Fruit fly (Drosophila melanogaster) whole organism, embryonic: Measurements from ENCODE around the gene tank.

Experiments
- Bgb ChIP-seq: fragments of 200-800 bp; sonication (Bioruptor generic); IDR thresholded peaks from 2 replicates; pipeline ENCODE4 v1.3.6; 2022; ENCODE audit warnings: missing biosample characterization, missing genetic modification characterization; ENCODE audit not compliant: partially characterized antibody
- CG1024 ChIP-seq: fragments of 200-800 bp; sonication (Bioruptor generic); IDR thresholded peaks from 2 replicates; pipeline ENCODE4 v1.3.6; 2022; ENCODE audit warnings: missing biosample characterization, missing genetic modification characterization
- CG10431 ChIP-seq: fragments of 200-800 bp; sonication (Bioruptor generic); optimal IDR thresholded peaks from 3 replicates; lab custom pipeline; 2018; ENCODE audit warnings: missing biosample characterization, mild to moderate bottlenecking, missing genetic modification characterization
- CG10565 ChIP-seq: fragments of 200-800 bp; sonication (Bioruptor generic); optimal IDR thresholded peaks from 3 replicates; lab custom pipeline; 2016; ENCODE audit warnings: missing biosample characterization, mild to moderate bottlenecking, missing genetic modification characterization
- CG10979 ChIP-seq: fragments of 200-800 bp; sonication (Bioruptor generic); optimal IDR thresholded peaks from 2 replicates; lab custom pipeline; 2018; ENCODE audit warnings: missing biosample characterization, mild to moderate bottlenecking, missing genetic modification characterization, moderate library complexity
- CG13287 ChIP-seq: fragments of 200-800 bp; sonication (Bioruptor generic); IDR thresholded peaks from 2 replicates; pipeline ENCODE4 v1.3.6; 2022; ENCODE audit warnings: missing biosample characterization, missing genetic modification characterization; ENCODE audit not compliant: partially characterized antibody
- CG14014 ChIP-seq: fragments of 200-800 bp; sonication (Bioruptor generic); IDR thresholded peaks from 2 replicates; pipeline ENCODE4 v1.3.6; 2022; ENCODE audit warnings: missing biosample characterization, missing genetic modification characterization
- CG15514 ChIP-seq: fragments of 200-800 bp; sonication (Bioruptor generic); optimal IDR thresholded peaks from 3 replicates; lab custom pipeline; 2017; ENCODE audit warnings: missing biosample characterization, missing genetic modification characterization, mild to moderate bottlenecking, moderate library complexity, missing genetic modification reagents
- CG17328 ChIP-seq: fragments of 200-800 bp; sonication (Bioruptor generic); IDR thresholded peaks from 2 replicates; pipeline ENCODE4 v1.3.6; 2022; ENCODE audit warnings: missing biosample characterization, missing genetic modification characterization
- CG18262 ChIP-seq: fragments of 200-800 bp; optimal IDR thresholded peaks from 3 replicates; lab custom pipeline; 2019; ENCODE audit warnings: missing biosample characterization, mild to moderate bottlenecking, missing genetic modification characterization, moderate library complexity
- CG2678 ChIP-seq: fragments of 200-800 bp; sonication (Bioruptor generic); optimal IDR thresholded peaks from 3 replicates; lab custom pipeline; 2019; ENCODE audit warnings: missing biosample characterization, mild to moderate bottlenecking, missing genetic modification characterization, moderate library complexity
- CG31365 ChIP-seq: fragments of 200-800 bp; sonication (Bioruptor generic); optimal IDR thresholded peaks from 2 replicates; lab custom pipeline; 2018; ENCODE audit warnings: missing biosample characterization, mild to moderate bottlenecking, missing genetic modification characterization
- CG3163 ChIP-seq: fragments of 200-800 bp; sonication (Bioruptor generic); optimal IDR thresholded peaks from 3 replicates; lab custom pipeline; 2016; ENCODE audit warnings: missing biosample characterization, missing genetic modification characterization
- CG34376 ChIP-seq: fragments of 200-800 bp; sonication (Bioruptor generic); optimal IDR thresholded peaks from 2 replicates; lab custom pipeline; 2018; ENCODE audit warnings: missing biosample characterization, mild to moderate bottlenecking, missing genetic modification characterization
- CG4730 ChIP-seq: fragments of 200-800 bp; sonication (Bioruptor generic); IDR thresholded peaks from 2 replicates; pipeline ENCODE4 v1.3.6; 2022; ENCODE audit warnings: missing biosample characterization, missing genetic modification characterization
- CG6683 ChIP-seq: fragments of 200-800 bp; sonication (Bioruptor generic); optimal IDR thresholded peaks from 2 replicates; lab custom pipeline; 2017; ENCODE audit warnings: missing biosample characterization, mild to moderate bottlenecking, missing genetic modification characterization, missing genetic modification reagents
- CG7786 ChIP-seq: fragments of 200-800 bp; sonication (Bioruptor generic); optimal IDR thresholded peaks from 2 replicates; lab custom pipeline; 2016; ENCODE audit warnings: missing biosample characterization, missing genetic modification characterization
- CHES-1-like ChIP-seq: fragments of 200-800 bp; sonication (Bioruptor generic); optimal IDR thresholded peaks from 2 replicates; lab custom pipeline; 2016; ENCODE audit warnings: missing biosample characterization, missing genetic modification characterization
- Camta ChIP-seq: fragments of 200-800 bp; sonication (Bioruptor generic); optimal IDR thresholded peaks from 2 replicates; lab custom pipeline; 2016; ENCODE audit warnings: missing biosample characterization, missing genetic modification characterization
- Deaf1 ChIP-seq: fragments of 200-800 bp; optimal IDR thresholded peaks from 3 replicates; lab custom pipeline; 2019; ENCODE audit warnings: missing biosample characterization, mild to moderate bottlenecking, missing genetic modification characterization, moderate library complexity
- Elba2 ChIP-seq: fragments of 200-800 bp; sonication (Bioruptor generic); optimal IDR thresholded peaks from 3 replicates; lab custom pipeline; 2016; ENCODE audit warnings: missing biosample characterization, missing genetic modification characterization
- HLH4C ChIP-seq: fragments of 200-800 bp; sonication (Bioruptor generic); IDR thresholded peaks from 3 replicates; pipeline ENCODE4 v1.3.6; 2022; ENCODE audit warnings: missing biosample characterization, missing genetic modification characterization; ENCODE audit not compliant: partially characterized antibody
- Hmr ChIP-seq: fragments of 200-800 bp; sonication (Bioruptor generic); optimal IDR thresholded peaks from 3 replicates; lab custom pipeline; 2017; ENCODE audit warnings: mild to moderate bottlenecking, missing biosample characterization, missing genetic modification reagents, missing genetic modification characterization
- Hsf ChIP-seq: fragments of 200-800 bp; sonication (Bioruptor generic); optimal IDR thresholded peaks from 3 replicates; lab custom pipeline; 2016; ENCODE audit warnings: missing biosample characterization, missing genetic modification characterization
- MESR4 ChIP-seq: fragments of 200-800 bp; sonication (Bioruptor generic); optimal IDR thresholded peaks from 2 replicates; lab custom pipeline; 2018; ENCODE audit warnings: missing biosample characterization, mild to moderate bottlenecking, missing genetic modification characterization, moderate library complexity
- Meics ChIP-seq: fragments of 200-800 bp; sonication (Bioruptor generic); optimal IDR thresholded peaks from 2 replicates; lab custom pipeline; 2017; ENCODE audit warnings: missing biosample characterization, mild to moderate bottlenecking, missing genetic modification characterization
- Nf-YA ChIP-seq: fragments of 200-800 bp; sonication (Bioruptor generic); IDR thresholded peaks from 2 replicates; pipeline ENCODE4 v1.3.6; 2022; ENCODE audit warnings: missing biosample characterization, missing genetic modification characterization
- Rfx ChIP-seq: fragments of 200-800 bp; sonication (Bioruptor generic); IDR thresholded peaks from 2 replicates; pipeline ENCODE4 v1.3.6; 2022; ENCODE audit warnings: missing biosample characterization, missing genetic modification characterization
- Sox100B ChIP-seq: fragments of 200-800 bp; sonication (Bioruptor generic); optimal IDR thresholded peaks from 3 replicates; lab custom pipeline; 2018; ENCODE audit warnings: missing biosample characterization, mild to moderate bottlenecking, missing genetic modification characterization
- Taf1 ChIP-seq: fragments of 200-800 bp; sonication (Bioruptor generic); IDR thresholded peaks from 2 replicates; pipeline ENCODE4 v1.3.6; 2022; ENCODE audit warnings: missing biosample characterization, missing genetic modification characterization
- ac ChIP-seq: fragments of 200-800 bp; sonication (Bioruptor generic); optimal IDR thresholded peaks from 3 replicates; lab custom pipeline; 2017; ENCODE audit warnings: missing biosample characterization, mild to moderate bottlenecking, missing genetic modification characterization
- az2 ChIP-seq: fragments of 200-800 bp; sonication (Bioruptor generic); optimal IDR thresholded peaks from 3 replicates; lab custom pipeline; 2016; ENCODE audit warnings: missing biosample characterization, missing genetic modification characterization
- cas ChIP-seq: fragments of 200-800 bp; sonication (Bioruptor generic); IDR thresholded peaks from 2 replicates; pipeline ENCODE4 v1.3.6; 2022; ENCODE audit warnings: missing biosample characterization, missing genetic modification characterization
- cwo ChIP-seq: fragments of 200-800 bp; sonication (Bioruptor generic); optimal IDR thresholded peaks from 3 replicates; lab custom pipeline; 2017; ENCODE audit warnings: missing biosample characterization, missing genetic modification characterization, mild to moderate bottlenecking, moderate library complexity, missing genetic modification reagents
- eyg ChIP-seq: fragments of 200-800 bp; sonication (Bioruptor generic); optimal IDR thresholded peaks from 3 replicates; lab custom pipeline; 2016; ENCODE audit warnings: missing biosample characterization, missing genetic modification characterization
- fd3F ChIP-seq: fragments of 200-800 bp; sonication (Bioruptor generic); optimal IDR thresholded peaks from 2 replicates; lab custom pipeline; 2018; ENCODE audit warnings: missing biosample characterization, mild to moderate bottlenecking, missing genetic modification characterization, moderate library complexity
- gcm2 ChIP-seq: fragments of 200-800 bp; sonication (Bioruptor generic); optimal IDR thresholded peaks from 2 replicates; lab custom pipeline; 2016; ENCODE audit warnings: missing biosample characterization, missing genetic modification characterization
- jing ChIP-seq: fragments of 200-800 bp; sonication (Bioruptor generic); optimal IDR thresholded peaks from 2 replicates; lab custom pipeline; 2018; ENCODE audit warnings: missing biosample characterization, mild to moderate bottlenecking, missing genetic modification characterization
- kni ChIP-seq: fragments of 200-800 bp; sonication (Bioruptor generic); optimal IDR thresholded peaks from 3 replicates; lab custom pipeline; 2017; ENCODE audit warnings: mild to moderate bottlenecking, missing biosample characterization, missing genetic modification reagents, missing genetic modification characterization
- lab ChIP-seq: fragments of 200-800 bp; sonication (Bioruptor generic); optimal IDR thresholded peaks from 3 replicates; lab custom pipeline; 2017; ENCODE audit warnings: missing biosample characterization, missing genetic modification characterization, mild to moderate bottlenecking, moderate library complexity, missing genetic modification reagents
- nerfin-1 ChIP-seq: fragments of 200-800 bp; sonication (Bioruptor generic); optimal IDR thresholded peaks from 3 replicates; lab custom pipeline; 2019; ENCODE audit warnings: missing biosample characterization, mild to moderate bottlenecking, missing genetic modification characterization, moderate library complexity
- nerfin-2 ChIP-seq: fragments of 200-800 bp; sonication (Bioruptor generic); IDR thresholded peaks from 2 replicates; pipeline ENCODE4 v1.3.6; 2022; ENCODE audit warnings: missing biosample characterization, missing genetic modification characterization; ENCODE audit not compliant: partially characterized antibody
- onecut ChIP-seq: fragments of 200-800 bp; sonication (Bioruptor generic); IDR thresholded peaks from 2 replicates; pipeline ENCODE4 v1.3.6; 2022; ENCODE audit warnings: missing biosample characterization, missing genetic modification characterization
- peb ChIP-seq: fragments of 200-800 bp; sonication (Bioruptor generic); IDR thresholded peaks from 2 replicates; pipeline ENCODE4 v1.3.6; 2022; ENCODE audit warnings: missing biosample characterization, missing genetic modification characterization
- pros ChIP-seq: fragments of 200-800 bp; sonication (Bioruptor generic); optimal IDR thresholded peaks from 3 replicates; lab custom pipeline; 2019; ENCODE audit warnings: missing biosample characterization, mild to moderate bottlenecking, missing genetic modification characterization, moderate library complexity
- sd ChIP-seq: fragments of 200-800 bp; sonication (Bioruptor generic); optimal IDR thresholded peaks from 3 replicates; lab custom pipeline; 2018; ENCODE audit warnings: missing biosample characterization, mild to moderate bottlenecking, missing genetic modification characterization, moderate library complexity
- sob ChIP-seq: fragments of 200-800 bp; sonication (Bioruptor generic); IDR thresholded peaks from 2 replicates; pipeline ENCODE4 v1.3.6; 2022; ENCODE audit warnings: missing biosample characterization, missing genetic modification characterization
- tio ChIP-seq: fragments of 200-800 bp; sonication (Bioruptor generic); optimal IDR thresholded peaks from 2 replicates; lab custom pipeline; 2017; ENCODE audit warnings: missing biosample characterization, missing genetic modification characterization, inconsistent platforms
- tup ChIP-seq: fragments of 200-800 bp; sonication (Bioruptor generic); optimal IDR thresholded peaks from 2 replicates; lab custom pipeline; 2016; ENCODE audit warnings: missing biosample characterization, mild to moderate bottlenecking, missing genetic modification characterization, moderate library complexity

tank gene

dm6 chr2L:4850356-4850755 is 12.6 kb upstream of the tank start, which contains the start of the genes mRpS2 and Mon1 (continued):
- TF ChIP-seq CHES-1-like (GFP tag; lab: Kevin White, UChicago) (peak; percentile 75), sob (peak; percentile 98), CG7786 (peak; percentile 78), lab (GFP tag; lab: Kevin White, UChicago) (peak; percentile 98), az2 (GFP tag; lab: Kevin White, UChicago) (peak; percentile 95), Bgb (GFP tag; lab: Robert Waterston, UW) (no peak), CG2678 (tag; lab: Kevin White, UChicago) (peak; percentile 97), sd (tag; lab: Kevin White, UChicago) (no peak), fd3F (GFP tag; lab: Kevin White, UChicago) (peak; percentile 95), nerfin-1 (tag; lab: Kevin White, UChicago) (peak; percentile 89), Camta (GFP tag; lab: Kevin White, UChicago) (peak; percentile 75), CG34376 (peak; percentile 73), CG14014 (GFP tag; lab: Robert Waterston, UW) (peak; percentile 97), onecut (GFP tag; lab: Robert Waterston, UW) (peak; percentile 78), HLH4C (GFP tag; lab: Robert Waterston, UW) (no peak), cwo (GFP tag; lab: Kevin White, UChicago) (peak; percentile 91), pros (GFP tag; lab: Kevin White, UChicago) (no peak), Taf1 (GFP tag; lab: Robert Waterston, UW) (peak; percentile 92), Elba2 (GFP tag; lab: Kevin White, UChicago) (peak; percentile 62), Hsf (GFP tag; lab: Kevin White, UChicago) (peak; percentile 85), tio (peak; percentile 93), CG10431 (peak; percentile 56), jing (GFP tag; lab: Kevin White, UChicago) (no peak), CG6683 (peak; percentile 91), Deaf1 (tag; lab: Kevin White, UChicago) (peak; percentile 72), nerfin-2 (GFP tag; lab: Robert Waterston, UW) (no peak), CG17328 (GFP tag; lab: Robert Waterston, UW) (peak; percentile 97), CG18262 (peak; percentile 96), gcm2 (peak; percentile 58), CG10565 (GFP tag; lab: Kevin White, UChicago) (peak; percentile 3), peb (GFP tag; lab: Robert Waterston, UW) (peak; percentile 86), CG31365 (tag; lab: Kevin White, UChicago) (peak; percentile 48), MESR4 (GFP tag; lab: Kevin White, UChicago) (peak; percentile 80), eyg (GFP tag; lab: Kevin White, UChicago) (peak; percentile 18), CG1024 (GFP tag; lab: Robert Waterston, UW) (peak; percentile 91), CG13287 (peak; percentile 50; the same call in 1 of the 2 replicates), Rfx (GFP tag; lab: Robert Waterston, UW) (peak; percentile 97), CG4730 (peak; percentile 96), CG15514 (GFP tag; lab: Kevin White, UChicago) (peak; percentile 93), kni (GFP tag; lab: Kevin White, UChicago) (peak; percentile 20), Nf-YA (GFP tag; lab: Robert Waterston, UW) (peak; percentile 88), Sox100B (GFP tag; lab: Kevin White, UChicago) (peak; percentile 90), CG10979 (tag; lab: Kevin White, UChicago) (peak; percentile 91), Hmr (GFP tag; lab: Kevin White, UChicago) (peak; percentile 97), Meics (GFP tag; lab: Kevin White, UChicago) (peak; percentile 96), ac (GFP tag; lab: Kevin White, UChicago) (peak; percentile 37), cas (GFP tag; lab: Robert Waterston, UW) (peak; percentile 93), CG3163 (GFP tag; lab: Kevin White, UChicago) (no peak), tup (peak; percentile 85)
